Worm (Caenorhabditis elegans) whole organism, young adult: ENCODE measurements around the gene metl-9.

Experiments
- B0019.2 ChIP-seq: fragments of 200-800 bp; sonication (Bioruptor generic); conservative IDR thresholded peaks from 2 replicates; pipeline ENCODE4 v1.3.6; 2022; ENCODE audit warnings: missing genetic modification reagents, missing genetic modification characterization, missing compliant biosample characterization
- B0035.1 ChIP-seq: sonication (generic microtip); optimal IDR thresholded peaks from 2 replicates; lab custom pipeline; 2016; ENCODE audit warnings: missing genetic modification characterization, mild to moderate bottlenecking, missing compliant biosample characterization, missing genotype, missing genetic modification reagents
- F22D6.2 ChIP-seq: sonication (generic microtip); optimal IDR thresholded peaks from 2 replicates; lab custom pipeline; 2016; ENCODE audit warnings: mild to moderate bottlenecking, missing genetic modification characterization, missing compliant biosample characterization
- K12H6.12 ChIP-seq: fragments of 200-800 bp; sonication (Bioruptor generic); optimal IDR thresholded peaks from 2 replicates; lab custom pipeline; 2018; ENCODE audit warnings: mild to moderate bottlenecking, missing genetic modification characterization, missing compliant biosample characterization
- T07F8.4 ChIP-seq: sonication (generic microtip); optimal IDR thresholded peaks from 2 replicates; lab custom pipeline; 2016; ENCODE audit warnings: mild to moderate bottlenecking, missing genetic modification characterization, moderate library complexity, missing compliant biosample characterization
- Y53F4B.3 ChIP-seq: fragments of 200-800 bp; sonication (Bioruptor generic); IDR thresholded peaks from 2 replicates; pipeline ENCODE4 v1.3.6; 2022; ENCODE audit warnings: missing genetic modification reagents, missing genetic modification characterization, missing compliant biosample characterization
- Y53G8AR.9 ChIP-seq: fragments of 200-800 bp; sonication (Bioruptor generic); conservative IDR thresholded peaks from 2 replicates; pipeline ENCODE4 v1.3.6; 2022; ENCODE audit warnings: missing genetic modification reagents, missing genetic modification characterization, missing compliant biosample characterization
- Y79H2A.3 ChIP-seq: fragments of 200-800 bp; sonication (Bioruptor generic); conservative IDR thresholded peaks from 2 replicates; pipeline ENCODE4 v1.3.6; 2022; ENCODE audit warnings: missing genetic modification reagents, missing genetic modification characterization, missing compliant biosample characterization
- akir-1 ChIP-seq: fragments of 200-800 bp; sonication (Bioruptor generic); optimal IDR thresholded peaks from 2 replicates; lab custom pipeline; 2018; ENCODE audit warnings: mild to moderate bottlenecking, missing genetic modification characterization, moderate library complexity, missing compliant biosample characterization
- bed-2 ChIP-seq: fragments of 200-800 bp; sonication (Bioruptor generic); IDR thresholded peaks from 2 replicates; pipeline ENCODE4 v1.3.6; 2022; ENCODE audit warnings: missing genetic modification reagents, missing genetic modification characterization, missing compliant biosample characterization
- ceh-40 ChIP-seq: fragments of 200-800 bp; sonication (Bioruptor generic); IDR thresholded peaks from 2 replicates; pipeline ENCODE4 v1.3.6; 2022; ENCODE audit warnings: missing genetic modification characterization, missing compliant biosample characterization
- ceh-79 ChIP-seq: sonication (generic microtip); optimal IDR thresholded peaks from 2 replicates; lab custom pipeline; 2017; ENCODE audit warnings: mild to moderate bottlenecking, missing genetic modification characterization, missing compliant biosample characterization
- ceh-91 ChIP-seq: fragments of 200-800 bp; sonication (Bioruptor generic); IDR thresholded peaks from 2 replicates; pipeline ENCODE4 v1.3.6; 2022; ENCODE audit warnings: missing genetic modification reagents, missing genetic modification characterization, missing compliant biosample characterization
- egl-44 ChIP-seq: fragments of 200-800 bp; sonication (Bioruptor generic); IDR thresholded peaks from 2 replicates; pipeline ENCODE4 v1.3.6; 2022; ENCODE audit warnings: missing genetic modification reagents, missing genetic modification characterization, missing compliant biosample characterization
- gei-17 ChIP-seq: fragments of 200-800 bp; sonication (Bioruptor generic); optimal IDR thresholded peaks from 2 replicates; lab custom pipeline; 2018; ENCODE audit warnings: mild to moderate bottlenecking, missing genetic modification characterization, missing compliant biosample characterization
- him-1 ChIP-seq: sonication (generic microtip); optimal IDR thresholded peaks from 2 replicates; lab custom pipeline; 2016; ENCODE audit warnings: missing genotype, missing genetic modification reagents, missing genetic modification characterization, missing compliant biosample characterization
- hrde-1 ChIP-seq: sonication (generic microtip); optimal IDR thresholded peaks from 2 replicates; lab custom pipeline; 2016; ENCODE audit warnings: missing genetic modification characterization, mild to moderate bottlenecking, missing compliant biosample characterization, moderate library complexity, missing genotype, missing genetic modification reagents, borderline replicate concordance
- hsf-1 ChIP-seq: fragments of 200-800 bp; sonication (Bioruptor generic); IDR thresholded peaks from 2 replicates; pipeline ENCODE4 v1.3.6; 2022; ENCODE audit warnings: missing genetic modification reagents, missing genetic modification characterization, missing compliant biosample characterization
- let-526 ChIP-seq: fragments of 200-800 bp; sonication (Bioruptor generic); IDR thresholded peaks from 2 replicates; pipeline ENCODE4 v1.3.6; 2022; ENCODE audit warnings: missing genetic modification reagents, missing genetic modification characterization, missing compliant biosample characterization
- lin-26 ChIP-seq: fragments of 200-800 bp; sonication (Bioruptor generic); IDR thresholded peaks from 2 replicates; pipeline ENCODE4 v1.3.6; 2022; ENCODE audit warnings: missing genetic modification reagents, missing genetic modification characterization, missing compliant biosample characterization
- lsy-27 ChIP-seq: sonication (generic microtip); optimal IDR thresholded peaks from 2 replicates; lab custom pipeline; 2017; ENCODE audit warnings: missing genetic modification characterization, mild to moderate bottlenecking, missing compliant biosample characterization, antibody characterized with exemption, missing genotype, borderline replicate concordance; ENCODE audit not compliant: insufficient read depth
- madf-10 ChIP-seq: sonication (generic microtip); optimal IDR thresholded peaks from 2 replicates; lab custom pipeline; 2016; ENCODE audit warnings: mild to moderate bottlenecking, missing genetic modification characterization, missing compliant biosample characterization
- madf-6 ChIP-seq: fragments of 200-800 bp; sonication (Bioruptor generic); IDR thresholded peaks from 2 replicates; pipeline ENCODE4 v1.3.6; 2022; ENCODE audit warnings: missing genetic modification reagents, missing genetic modification characterization, missing compliant biosample characterization
- mcd-1 ChIP-seq: fragments of 200-800 bp; sonication (Bioruptor generic); IDR thresholded peaks from 2 replicates; pipeline ENCODE4 v1.3.6; 2022; ENCODE audit warnings: missing genetic modification reagents, missing genetic modification characterization, missing compliant biosample characterization
- mes-4 ChIP-seq: sonication (generic microtip); optimal IDR thresholded peaks from 2 replicates; lab custom pipeline; 2016; ENCODE audit warnings: missing genotype, missing genetic modification characterization, missing compliant biosample characterization
- mxl-1 ChIP-seq: sonication (generic microtip); optimal IDR thresholded peaks from 2 replicates; lab custom pipeline; 2016; ENCODE audit warnings: missing genetic modification characterization, missing compliant biosample characterization
- nhr-120 ChIP-seq: fragments of 200-800 bp; sonication (Bioruptor generic); IDR thresholded peaks from 2 replicates; pipeline ENCODE4 v1.3.6; 2022; ENCODE audit warnings: missing genetic modification characterization, missing compliant biosample characterization
- nhr-27 ChIP-seq: fragments of 200-800 bp; sonication (Bioruptor generic); optimal IDR thresholded peaks from 2 replicates; lab custom pipeline; 2018; ENCODE audit warnings: mild to moderate bottlenecking, missing genetic modification characterization, moderate library complexity, missing compliant biosample characterization
- rpc-1 ChIP-seq, 2 experiments: fragments of 150-350 bp in 1 of 2; sonication (generic microtip) in 1 of 2; optimal IDR thresholded peaks; 2 replicates each; lab custom pipeline; 2014 to 2018; ENCODE audit warnings: missing biosample characterization in 1 of 2, missing genetic modification characterization in 1 of 2, missing genetic modification reagents in 1 of 2, missing genotype in 1 of 2
- sea-2 ChIP-seq: fragments of 200-800 bp; sonication (Bioruptor generic); IDR thresholded peaks from 2 replicates; pipeline ENCODE4 v1.3.6; 2022; ENCODE audit warnings: missing genetic modification characterization, missing compliant biosample characterization
- snpc-1.1 ChIP-seq: sonication (generic microtip); optimal IDR thresholded peaks from 2 replicates; lab custom pipeline; 2017; ENCODE audit warnings: missing genetic modification characterization, mild to moderate bottlenecking, missing compliant biosample characterization, antibody characterized with exemption, moderate library complexity, missing genotype, missing genetic modification reagents; ENCODE audit not compliant: insufficient read depth
- tlf-1 ChIP-seq: fragments of 200-800 bp; sonication (Bioruptor generic); optimal IDR thresholded peaks from 2 replicates; lab custom pipeline; 2018; ENCODE audit warnings: mild to moderate bottlenecking, missing genetic modification characterization, missing compliant biosample characterization
- unc-130 ChIP-seq: sonication (generic microtip); optimal IDR thresholded peaks from 2 replicates; lab custom pipeline; 2016; ENCODE audit warnings: missing genetic modification reagents, missing genetic modification characterization, missing compliant biosample characterization
- unc-62 ChIP-seq: fragments of 150-350 bp; optimal IDR thresholded peaks from 2 replicates; lab custom pipeline; 2014; ENCODE audit warnings: missing biosample characterization, missing genetic modification reagents, missing genetic modification characterization
- ztf-26 ChIP-seq: sonication (generic microtip); optimal IDR thresholded peaks from 2 replicates; lab custom pipeline; 2017; ENCODE audit warnings: missing genetic modification characterization, missing compliant biosample characterization
- ztf-3 ChIP-seq: fragments of 200-800 bp; sonication (Bioruptor generic); optimal IDR thresholded peaks from 2 replicates; lab custom pipeline; 2018; ENCODE audit warnings: mild to moderate bottlenecking, missing genetic modification characterization, missing compliant biosample characterization

metl-9 gene

DNA sequence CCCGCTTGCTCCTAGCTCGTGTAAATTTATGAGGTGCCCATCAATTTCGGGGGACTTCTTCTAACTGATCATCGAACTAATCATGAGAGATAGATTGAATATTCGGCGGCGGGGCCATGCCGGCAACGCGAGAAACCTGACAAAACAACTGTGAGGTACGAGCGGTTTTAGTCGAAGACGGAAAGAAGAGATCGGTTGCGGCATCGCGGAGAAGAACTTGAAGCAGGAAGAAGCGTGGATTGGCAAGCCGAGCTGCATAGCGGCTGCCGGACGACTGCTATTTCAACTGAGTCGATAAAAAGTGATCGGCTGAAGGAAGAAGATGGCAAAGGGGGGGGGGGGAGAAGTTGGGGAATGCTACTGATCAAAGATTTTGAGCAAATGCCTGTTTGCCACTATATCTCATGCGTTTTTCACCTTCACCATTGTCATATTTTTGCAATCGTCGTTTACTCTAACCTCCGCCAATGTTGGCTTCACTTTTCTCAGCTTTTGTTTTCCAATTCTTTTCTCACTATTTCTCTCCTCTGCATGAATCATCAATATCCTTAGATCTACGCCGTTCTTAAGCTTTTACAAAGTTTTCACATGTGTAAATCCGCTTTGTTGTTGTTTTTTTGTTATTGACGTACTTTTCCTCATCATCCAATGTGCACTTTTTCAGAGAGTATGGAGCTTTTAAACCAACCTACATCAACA, 16.7 kb upstream of the metl-9 start, which contains the start of gene pqn-62:
Gene pqn-62, plus strand, starts transcription at position 649 of the 699 bp plus-strand sequence.
- TF ChIP-seq T07F8.4 (tag; lab: Kevin White, UChicago), result no peak

DNA sequence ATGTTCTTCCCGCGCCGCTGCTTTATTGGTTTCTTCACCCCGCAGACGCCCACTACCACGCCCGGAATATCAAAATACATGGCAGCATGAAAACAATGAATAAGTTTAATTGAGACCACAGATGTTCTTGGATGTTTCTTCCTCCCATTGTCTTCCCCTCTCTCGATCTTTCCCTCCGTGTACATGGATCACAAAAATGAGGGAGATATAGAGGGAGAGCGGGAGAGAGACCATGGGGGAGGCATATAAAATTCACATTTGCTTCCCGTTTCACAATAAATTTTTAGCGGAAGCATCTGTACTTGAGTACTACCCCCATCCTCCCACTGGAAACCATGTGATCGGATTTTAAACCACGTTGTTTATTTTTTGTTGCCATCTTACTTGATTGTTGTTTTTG, 14.5 kb upstream of the metl-9 start:
- no peak for TF ChIP-seq B0035.1
- TF ChIP-seq ztf-26, result no peak
- TF ChIP-seq mes-4 (tag; lab: Kevin White, UChicago), result no peak
- TF ChIP-seq bed-2 (GFP tag; lab: Robert Waterston, UW), result no peak
- TF ChIP-seq lsy-27, result no peak
- TF ChIP-seq Y53G8AR.9 (GFP tag; lab: Robert Waterston, UW), result no peak
- no peak for TF ChIP-seq madf-10 (tag; lab: Kevin White, UChicago)

DNA sequence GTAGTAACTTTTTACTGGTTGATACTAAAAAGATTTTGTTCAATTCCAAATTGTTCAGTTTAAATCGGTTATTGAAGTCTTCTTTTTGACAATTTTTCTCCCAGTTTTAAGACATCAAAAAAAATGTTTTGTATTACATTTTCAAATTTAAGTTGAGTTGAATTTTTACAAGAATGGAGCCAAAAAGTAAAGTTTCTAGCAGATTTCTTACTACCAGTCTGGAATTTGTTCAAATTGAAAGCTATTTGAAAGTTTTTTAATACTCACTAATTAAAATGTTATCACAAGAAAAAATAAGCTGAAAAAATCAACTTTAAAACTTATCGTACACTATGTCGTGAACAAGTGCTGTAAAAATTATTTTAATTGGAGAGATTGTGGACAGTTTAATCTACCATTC, 11.1 kb upstream of the metl-9 start:
- TF ChIP-seq unc-62 (no peak), akir-1 (GFP tag; lab: Kevin White, UChicago) (no peak), madf-6 (GFP tag; lab: Robert Waterston, UW) (no peak), sea-2 (GFP tag; lab: Robert Waterston, UW) (no peak), Y79H2A.3 (GFP tag; lab: Robert Waterston, UW) (no peak), lsy-27 (no peak), B0019.2 (GFP tag; lab: Robert Waterston, UW) (no peak), ceh-91 (GFP tag; lab: Robert Waterston, UW) (no peak), let-526 (GFP tag; lab: Robert Waterston, UW) (no peak)
- TF ChIP-seq, all 124 proteins: peak for 0

DNA sequence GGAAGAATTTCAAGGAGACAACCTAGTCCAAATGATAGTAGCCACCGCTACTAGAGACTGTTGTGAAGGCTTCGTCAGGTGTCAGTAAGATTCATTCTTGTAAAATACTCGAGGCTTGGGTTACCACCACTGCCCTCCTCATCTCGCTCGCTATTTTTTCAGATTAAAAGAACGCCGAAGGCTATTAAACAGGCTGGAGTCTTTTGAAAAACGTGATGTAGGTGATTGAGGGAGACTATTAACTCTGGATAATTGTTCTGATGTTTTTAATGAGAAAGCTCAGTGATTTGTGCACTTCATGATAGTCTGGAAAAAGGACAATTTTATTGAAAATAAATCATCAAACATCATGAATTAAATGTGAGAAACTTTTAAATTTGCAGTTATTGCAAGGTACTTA, 10.0 kb upstream of the metl-9 start, which contains the start of gene zig-6:
Gene zig-6, minus strand, starts transcription at position 101 of the 400 bp plus-strand sequence.
- TF ChIP-seq gei-17 (GFP tag; lab: Kevin White, UChicago) (no peak), him-1 (tag; lab: Kevin White, UChicago) (no peak), ztf-3 (GFP tag; lab: Kevin White, UChicago) (no peak), mcd-1 (no peak), mxl-1 (tag; lab: Kevin White, UChicago) (no peak), snpc-1.1 (no peak), Y53F4B.3 (GFP tag; lab: Robert Waterston, UW) (no peak), F22D6.2 (tag; lab: Kevin White, UChicago) (no peak), rpc-1 (optimal IDR thresholded peaks at IDR 0.05; lab: Kevin White, UChicago) (no peak), rpc-1 (tag; optimal IDR thresholded peaks at IDR 0.05; lab: Kevin White, UChicago) (no peak), nhr-27 (tag; lab: Kevin White, UChicago) (no peak), K12H6.12 (tag; lab: Kevin White, UChicago) (no peak), unc-130 (GFP tag; lab: Kevin White, UChicago) (no peak), nhr-120 (GFP tag; lab: Robert Waterston, UW) (no peak), hsf-1 (GFP tag; lab: Robert Waterston, UW) (no peak), ceh-79 (tag; lab: Kevin White, UChicago) (no peak), ceh-40 (GFP tag; lab: Robert Waterston, UW) (no peak), tlf-1 (GFP tag; lab: Kevin White, UChicago) (no peak), hrde-1 (tag; lab: Kevin White, UChicago) (no peak), egl-44 (GFP tag; lab: Robert Waterston, UW) (no peak), lin-26 (GFP tag; lab: Robert Waterston, UW) (no peak)
